Worm (Caenorhabditis elegans) whole organism, late embryonic: ENCODE data around the gene R07E5.15.

Experiments used
- K09A11.1 ChIP-seq: sonication (generic microtip); optimal IDR thresholded peaks from 2 replicates; lab custom pipeline; 2017; ENCODE audit warnings: antibody characterized with exemption, mild to moderate bottlenecking, missing genetic modification characterization, missing compliant biosample characterization; ENCODE audit not compliant: insufficient read depth
- ceh-45 ChIP-seq: fragments of 200-800 bp; sonication (Bioruptor generic); IDR thresholded peaks from 2 replicates; pipeline ENCODE4 v1.3.6; 2022; ENCODE audit warnings: missing genetic modification reagents, missing genetic modification characterization, missing compliant biosample characterization
- hlh-13 ChIP-seq: fragments of 200-800 bp; sonication (Bioruptor generic); optimal IDR thresholded peaks from 2 replicates; lab custom pipeline; 2018; ENCODE audit warnings: mild to moderate bottlenecking, missing genetic modification characterization, missing compliant biosample characterization
- pqm-1 ChIP-seq: sonication (generic microtip); optimal IDR thresholded peaks from 2 replicates; lab custom pipeline; 2016; ENCODE audit warnings: missing genetic modification characterization, missing compliant biosample characterization
- sdc-2 ChIP-seq: sonication (generic microtip); optimal IDR thresholded peaks from 2 replicates; lab custom pipeline; 2016; ENCODE audit warnings: missing genotype, missing genetic modification characterization, missing compliant biosample characterization
- unc-55 ChIP-seq: sonication (generic microtip); optimal IDR thresholded peaks from 2 replicates; lab custom pipeline; 2017; ENCODE audit warnings: missing biosample characterization, missing genetic modification reagents, missing genetic modification characterization
- unc-86 ChIP-seq: sonication (generic microtip); optimal IDR thresholded peaks from 2 replicates; lab custom pipeline; 2016; ENCODE audit warnings: missing genetic modification characterization, missing compliant biosample characterization

- TF ChIP-seq ceh-45 (GFP tag; lab: Robert Waterston, UW) (no peak), unc-86 (no peak), pqm-1 (no peak), hlh-13 (GFP tag; lab: Kevin White, UChicago) (no peak), sdc-2 (tag; lab: Kevin White, UChicago) (no peak), K09A11.1 (no peak), unc-55 (GFP tag; lab: Kevin White, UChicago) (no peak)
These were observed 9.9 kb upstream of the R07E5.15 start for ce11 chrIII:4391319-4391718.
